Worm (Caenorhabditis elegans) whole organism, L4 larva: ENCODE data around the gene srj-7.

Source experiments
- F10B5.3 ChIP-seq: sonication (generic microtip); optimal IDR thresholded peaks from 2 replicates; lab custom pipeline; 2016; ENCODE audit warnings: mild to moderate bottlenecking, missing genetic modification characterization, missing compliant biosample characterization
- F37D6.2 ChIP-seq: sonication (generic microtip); optimal IDR thresholded peaks from 2 replicates; lab custom pipeline; 2016; ENCODE audit warnings: mild to moderate bottlenecking, missing genetic modification characterization, missing compliant biosample characterization
- F44E2.7 ChIP-seq: fragments of 200-800 bp; sonication (Bioruptor generic); IDR thresholded peaks from 2 replicates; pipeline ENCODE4 v2.1.2; 2022; ENCODE audit warnings: missing genetic modification characterization, missing compliant biosample characterization
- T26A8.4 ChIP-seq: fragments of 200-800 bp; sonication (Bioruptor generic); IDR thresholded peaks from 2 replicates; pipeline ENCODE4 v1.3.6; 2022; ENCODE audit warnings: missing genetic modification characterization, missing compliant biosample characterization
- ZK546.5 ChIP-seq, 2 experiments: sonication (generic microtip); optimal IDR thresholded peaks; 2 replicates each; lab custom pipeline; 2017; ENCODE audit warnings: missing biosample characterization in 2 of 2, missing genetic modification characterization in 2 of 2
- aha-1 ChIP-seq: fragments of 150-350 bp; peaks from one replicate; lab custom pipeline; 2014; ENCODE audit warnings: missing biosample characterization, missing genetic modification characterization
- ceh-20 ChIP-seq: fragments of 200-800 bp; sonication (Bioruptor generic); IDR thresholded peaks from 2 replicates; pipeline ENCODE4 v1.3.6; 2022; ENCODE audit warnings: missing genetic modification reagents, missing genetic modification characterization, missing compliant biosample characterization
- ces-1 ChIP-seq: fragments of 150-350 bp; sonication (generic microtip); optimal IDR thresholded peaks from 4 replicates; lab custom pipeline; 2014; ENCODE audit warnings: missing biosample characterization, missing genetic modification reagents, missing genetic modification characterization
- cey-2 ChIP-seq: sonication (generic microtip); optimal IDR thresholded peaks from 3 replicates; lab custom pipeline; 2017; ENCODE audit warnings: missing genetic modification characterization, mild to moderate bottlenecking, missing compliant biosample characterization, antibody characterized with exemption, borderline replicate concordance; ENCODE audit not compliant: insufficient read depth
- daf-16 ChIP-seq, 3 experiments: sonication (generic microtip); optimal IDR thresholded peaks; 2 replicates each; lab custom pipeline; 2016 to 2017; ENCODE audit warnings: missing genetic modification characterization in 3 of 3, missing genetic modification reagents in 3 of 3, mild to moderate bottlenecking in 2 of 3, missing compliant biosample characterization in 2 of 3, missing biosample characterization in 1 of 3, moderate library complexity in 1 of 3
- dmd-6 ChIP-seq: fragments of 200-800 bp; sonication (Bioruptor generic); IDR thresholded peaks from 2 replicates; pipeline ENCODE4 v1.3.6; 2022; ENCODE audit warnings: missing genetic modification reagents, missing genetic modification characterization, missing compliant biosample characterization
- dmd-9 ChIP-seq: fragments of 200-800 bp; sonication (Bioruptor generic); IDR thresholded peaks from 2 replicates; pipeline ENCODE4 v1.3.6; 2022; ENCODE audit warnings: missing genetic modification reagents, missing genetic modification characterization, missing compliant biosample characterization
- dpl-1 ChIP-seq: fragments of 150-350 bp; optimal IDR thresholded peaks from 2 replicates; lab custom pipeline; 2014; ENCODE audit warnings: missing biosample characterization, missing genetic modification reagents, missing genetic modification characterization
- egl-27 ChIP-seq: sonication (generic microtip); optimal IDR thresholded peaks from 3 replicates; lab custom pipeline; 2017; ENCODE audit warnings: missing biosample characterization, missing genetic modification reagents, missing genetic modification characterization
- egl-43 ChIP-seq: fragments of 200-800 bp; sonication (Bioruptor generic); IDR thresholded peaks from 2 replicates; pipeline ENCODE4 v1.3.6; 2022; ENCODE audit warnings: missing genetic modification reagents, missing genetic modification characterization, missing compliant biosample characterization
- hlh-11 ChIP-seq: fragments of 200-800 bp; sonication (Bioruptor generic); optimal IDR thresholded peaks from 2 replicates; lab custom pipeline; 2018; ENCODE audit warnings: mild to moderate bottlenecking, missing genetic modification characterization, missing compliant biosample characterization
- hlh-30 ChIP-seq: sonication (generic microtip); optimal IDR thresholded peaks from 2 replicates; lab custom pipeline; 2017; ENCODE audit warnings: antibody characterized with exemption, mild to moderate bottlenecking, missing genetic modification characterization, missing compliant biosample characterization; ENCODE audit not compliant: insufficient read depth
- mes-2 ChIP-seq: sonication (generic microtip); optimal IDR thresholded peaks from 2 replicates; lab custom pipeline; 2016; ENCODE audit warnings: missing genotype, mild to moderate bottlenecking, missing genetic modification characterization, missing compliant biosample characterization; ENCODE audit not compliant: poor library complexity, severe bottlenecking
- mxl-3 ChIP-seq: fragments of 200-800 bp; sonication (Bioruptor generic); optimal IDR thresholded peaks from 2 replicates; lab custom pipeline; 2018; ENCODE audit warnings: mild to moderate bottlenecking, missing genetic modification characterization, missing compliant biosample characterization
- nhr-11 ChIP-seq: fragments of 150-350 bp; optimal IDR thresholded peaks from 2 replicates; lab custom pipeline; 2014; ENCODE audit warnings: missing biosample characterization, missing genetic modification characterization
- nhr-237 ChIP-seq: sonication (generic microtip); optimal IDR thresholded peaks from 2 replicates; lab custom pipeline; 2017; ENCODE audit warnings: missing biosample characterization, missing genetic modification characterization
- nhr-28 ChIP-seq: fragments of 150-350 bp; optimal IDR thresholded peaks from 2 replicates; lab custom pipeline; 2014; ENCODE audit warnings: missing biosample characterization, missing genetic modification characterization
- nhr-42 ChIP-seq: fragments of 200-800 bp; sonication (Bioruptor generic); IDR thresholded peaks from 2 replicates; pipeline ENCODE4 v1.3.6; 2022; ENCODE audit warnings: missing genetic modification characterization, missing compliant biosample characterization
- nhr-48 ChIP-seq: sonication (generic microtip); optimal IDR thresholded peaks from 2 replicates; lab custom pipeline; 2016; ENCODE audit warnings: mild to moderate bottlenecking, missing genetic modification characterization, missing compliant biosample characterization
- set-16 ChIP-seq: fragments of 200-800 bp; sonication (Bioruptor generic); IDR thresholded peaks from 2 replicates; pipeline ENCODE4 v1.3.6; 2022; ENCODE audit warnings: missing genetic modification reagents, missing genetic modification characterization, missing compliant biosample characterization
- snpc-4 ChIP-seq: fragments of 150-350 bp; optimal IDR thresholded peaks from 2 replicates; lab custom pipeline; 2014; ENCODE audit warnings: missing biosample characterization, missing genetic modification characterization
- spr-1 ChIP-seq: sonication (generic microtip); optimal IDR thresholded peaks from 2 replicates; lab custom pipeline; 2016; ENCODE audit warnings: mild to moderate bottlenecking, missing genetic modification characterization, missing compliant biosample characterization
- spr-3 ChIP-seq: fragments of 200-800 bp; sonication (Bioruptor generic); optimal IDR thresholded peaks from 2 replicates; lab custom pipeline; 2018; ENCODE audit warnings: mild to moderate bottlenecking, missing genetic modification characterization, missing compliant biosample characterization
- unc-62 ChIP-seq, 3 experiments: fragments of 150-350 bp in 1 of 3; sonication (generic microtip); optimal IDR thresholded peaks in 2 of 3; peaks in 1 of 3; 1 replicate in 1 of 3; 2 replicates in 2 of 3; lab custom pipeline; 2014 to 2017; ENCODE audit warnings: missing biosample characterization in 3 of 3, missing genetic modification characterization in 3 of 3, missing genetic modification reagents in 3 of 3, missing genotype in 1 of 3
- vab-7 ChIP-seq: fragments of 200-800 bp; sonication (Bioruptor generic); IDR thresholded peaks from 2 replicates; pipeline ENCODE4 v1.3.6; 2022; ENCODE audit warnings: missing genetic modification reagents, missing genetic modification characterization, missing compliant biosample characterization
- zag-1 ChIP-seq: fragments of 150-350 bp; optimal IDR thresholded peaks from 2 replicates; lab custom pipeline; 2014; ENCODE audit warnings: missing biosample characterization, missing genetic modification characterization
- ztf-7 ChIP-seq: fragments of 150-350 bp; optimal IDR thresholded peaks from 2 replicates; lab custom pipeline; 2014; ENCODE audit warnings: missing biosample characterization, missing genetic modification characterization

The srj-7 gene

ce11 chrV:3276184-3276583 is 31.4 kb downstream of the srj-7 start:
- peak; percentile 56 for TF ChIP-seq dmd-6 (GFP tag; lab: Robert Waterston, UW)
- 0 out of 2 replicates have a peak, but pooled peaks have one; percentile 26 for TF ChIP-seq ceh-20 (GFP tag; lab: Robert Waterston, UW)
- TF ChIP-seq hlh-30 (tag; lab: Kevin White, UChicago): peak; percentile 16
- peak; percentile 15 for TF ChIP-seq nhr-11 (tag; lab: Kevin White, UChicago)
- TF ChIP-seq F44E2.7 (GFP tag; lab: Robert Waterston, UW): no peak
- no peak for TF ChIP-seq egl-27 (tag; lab: Kevin White, UChicago)
- TF ChIP-seq mxl-3 (GFP tag; lab: Kevin White, UChicago): peak; percentile 49
- TF ChIP-seq hlh-11 (tag; lab: Kevin White, UChicago): peak; percentile 70
- TF ChIP-seq ztf-7 (tag; lab: Kevin White, UChicago): no peak
- peak in 1 of 2 experiments; percentile 90 for TF ChIP-seq daf-16 (GFP tag; optimal IDR thresholded peaks at IDR 0.05; lab: Kevin White, UChicago)
- TF ChIP-seq daf-16 (tag; optimal IDR thresholded peaks at IDR 0.05; lab: Kevin White, UChicago): no peak
- TF ChIP-seq ZK546.5 (tag; optimal IDR thresholded peaks at IDR 0.05; lab: Kevin White, UChicago): no peak
- TF ChIP-seq spr-3 (GFP tag; lab: Kevin White, UChicago): no peak
- TF ChIP-seq unc-62 (GFP tag; optimal IDR thresholded peaks at IDR 0.05 in 1 of 2; lab: Kevin White, UChicago): peak in 1 of 2 experiments; percentile 80
- TF ChIP-seq unc-62 (tag; optimal IDR thresholded peaks at IDR 0.05; lab: Kevin White, UChicago): no peak

ce11 chrV:3278101-3278639 is 33.4 kb downstream of the srj-7 start, which contains the start of gene fbxa-64:
Gene fbxa-64, minus strand, starts transcription at chrV:3278151.
- TF ChIP-seq F37D6.2 (no peak), unc-62 (GFP tag; optimal IDR thresholded peaks at IDR 0.05 in 1 of 2; lab: Kevin White, UChicago) (peak in 1 of 2 experiments; percentile 8), unc-62 (tag; optimal IDR thresholded peaks at IDR 0.05; lab: Kevin White, UChicago) (no peak), spr-1 (tag; lab: Kevin White, UChicago) (no peak), zag-1 (tag; lab: Kevin White, UChicago) (no peak), set-16 (no peak), cey-2 (tag; lab: Kevin White, UChicago) (no peak), dmd-9 (GFP tag; lab: Robert Waterston, UW) (no peak), dpl-1 (GFP tag; lab: Kevin White, UChicago) (peak; percentile 7), egl-43 (GFP tag; lab: Robert Waterston, UW) (no peak), mes-2 (tag; lab: Kevin White, UChicago) (peak; percentile 50)
- TF ChIP-seq, all 104 proteins: peak for 3

ce11 chrV:3279138-3279537 is 34.3 kb downstream of the srj-7 start:
- TF ChIP-seq dmd-6 (GFP tag; lab: Robert Waterston, UW) (peak; percentile 40), T26A8.4 (no peak), nhr-28 (tag; lab: Kevin White, UChicago) (peak; percentile 10), nhr-42 (no peak), hlh-11 (tag; lab: Kevin White, UChicago) (peak; percentile 54), daf-16 (GFP tag; optimal IDR thresholded peaks at IDR 0.05; lab: Kevin White, UChicago) (peak in 1 of 2 experiments; percentile 86), daf-16 (tag; optimal IDR thresholded peaks at IDR 0.05; lab: Kevin White, UChicago) (no peak), nhr-48 (tag; lab: Kevin White, UChicago) (no peak), aha-1 (peak; percentile 35), snpc-4 (no peak)

ce11 chrV:3280009-3280408 is 35.2 kb downstream of the srj-7 start, which contains the start of gene T28A11.2:
Gene T28A11.2, plus strand, starts transcription at chrV:3280379.
- TF ChIP-seq aha-1: no peak
- no peak for TF ChIP-seq nhr-48 (tag; lab: Kevin White, UChicago)
- TF ChIP-seq vab-7 (GFP tag; lab: Robert Waterston, UW): no peak
- TF ChIP-seq nhr-42: no peak
- no peak for TF ChIP-seq egl-27 (tag; lab: Kevin White, UChicago)
- TF ChIP-seq nhr-237 (tag; lab: Kevin White, UChicago): no peak
- peak; percentile 26 for TF ChIP-seq hlh-11 (tag; lab: Kevin White, UChicago)
- TF ChIP-seq ces-1: no peak
- no peak for TF ChIP-seq F10B5.3 (tag; lab: Kevin White, UChicago)
- TF ChIP-seq, all 104 proteins: peak for 1
